Fruit fly (Drosophila melanogaster): ENCODE results near the gene Edg84A.

- TF ChIP-seq CG11398 (GFP tag; optimal IDR thresholded peaks at IDR 0.05) (no peak), CG1832 (GFP tag; optimal IDR thresholded peaks at IDR 0.05) (peak; percentile 97), usp (GFP tag; optimal IDR thresholded peaks at IDR 0.05) (no peak), peb (GFP tag; IDR thresholded peaks at IDR 0.05) (no peak), trh (GFP tag; optimal IDR thresholded peaks at IDR 0.05) (no peak), CG12071 (GFP tag; optimal IDR thresholded peaks at IDR 0.05) (no peak), eyg (GFP tag; optimal IDR thresholded peaks at IDR 0.05) (no peak), CG1602 (GFP tag; optimal IDR thresholded peaks at IDR 0.05) (no peak), CkIIα-i1 (GFP tag; IDR thresholded peaks at IDR 0.05) (no peak), CG32532 (GFP tag; IDR thresholded peaks at IDR 0.05) (no peak), Neu2 (GFP tag; optimal IDR thresholded peaks at IDR 0.05; ENCODE audit: borderline replicate concordance) (no peak), CG13296 (GFP tag; optimal IDR thresholded peaks at IDR 0.05) (no peak), Sin3A (optimal IDR thresholded peaks at IDR 0.05) (no peak)
These were observed 5.8 kb upstream of the Edg84A start, which contains the start of gene lab for dm6 chr3R:6678480-6678879.

Data from whole organism, embryonic.